Worm (Caenorhabditis elegans) whole organism, L4 larva: ENCODE measurements around the gene aqp-7.

Experiments
- F10B5.3 ChIP-seq: sonication (generic microtip); optimal IDR thresholded peaks from 2 replicates; lab custom pipeline; 2016; ENCODE audit warnings: mild to moderate bottlenecking, missing genetic modification characterization, missing compliant biosample characterization
- F26F4.8 ChIP-seq: fragments of 200-800 bp; sonication (Bioruptor generic); conservative IDR thresholded peaks from 2 replicates; pipeline ENCODE4 v1.3.6; 2022; ENCODE audit warnings: missing genetic modification characterization, missing compliant biosample characterization
- F44E2.7 ChIP-seq: fragments of 200-800 bp; sonication (Bioruptor generic); IDR thresholded peaks from 2 replicates; pipeline ENCODE4 v2.1.2; 2022; ENCODE audit warnings: missing genetic modification characterization, missing compliant biosample characterization
- Y48G9A.11 ChIP-seq: fragments of 200-800 bp; sonication (Bioruptor generic); IDR thresholded peaks from 2 replicates; pipeline ENCODE4 v1.3.6; 2022; ENCODE audit warnings: missing genetic modification reagents, missing genetic modification characterization, missing compliant biosample characterization
- ZK337.2 ChIP-seq: fragments of 200-800 bp; sonication (Bioruptor generic); IDR thresholded peaks from 2 replicates; pipeline ENCODE4 v1.3.6; 2022; ENCODE audit warnings: missing genetic modification reagents, missing genetic modification characterization, missing compliant biosample characterization
- aha-1 ChIP-seq: fragments of 150-350 bp; peaks from one replicate; lab custom pipeline; 2014; ENCODE audit warnings: missing biosample characterization, missing genetic modification characterization
- arid-1 ChIP-seq: fragments of 200-800 bp; sonication (Bioruptor generic); conservative IDR thresholded peaks from 2 replicates; pipeline ENCODE4 v1.3.6; 2022; ENCODE audit warnings: missing genetic modification reagents, missing genetic modification characterization, missing compliant biosample characterization
- attf-4 ChIP-seq: sonication (generic microtip); optimal IDR thresholded peaks from 3 replicates; lab custom pipeline; 2017; ENCODE audit warnings: missing biosample characterization, missing genetic modification characterization
- ceh-20 ChIP-seq: fragments of 200-800 bp; sonication (Bioruptor generic); IDR thresholded peaks from 2 replicates; pipeline ENCODE4 v1.3.6; 2022; ENCODE audit warnings: missing genetic modification reagents, missing genetic modification characterization, missing compliant biosample characterization
- ceh-44 ChIP-seq: fragments of 200-800 bp; sonication (Bioruptor generic); IDR thresholded peaks from 2 replicates; pipeline ENCODE4 v1.3.6; 2022; ENCODE audit warnings: missing genetic modification reagents, missing genetic modification characterization, missing compliant biosample characterization
- ces-1 ChIP-seq: fragments of 150-350 bp; sonication (generic microtip); optimal IDR thresholded peaks from 4 replicates; lab custom pipeline; 2014; ENCODE audit warnings: missing biosample characterization, missing genetic modification reagents, missing genetic modification characterization
- daf-16 ChIP-seq, 3 experiments: sonication (generic microtip); optimal IDR thresholded peaks; 2 replicates each; lab custom pipeline; 2016 to 2017; ENCODE audit warnings: missing genetic modification characterization in 3 of 3, missing genetic modification reagents in 3 of 3, mild to moderate bottlenecking in 2 of 3, missing compliant biosample characterization in 2 of 3, missing biosample characterization in 1 of 3, moderate library complexity in 1 of 3
- daf-19 ChIP-seq: fragments of 200-800 bp; sonication (Bioruptor generic); conservative IDR thresholded peaks from 2 replicates; pipeline ENCODE4 v1.3.6; 2022; ENCODE audit warnings: missing genetic modification characterization, missing compliant biosample characterization
- daf-8 ChIP-seq: fragments of 200-800 bp; sonication (Bioruptor generic); IDR thresholded peaks from 2 replicates; pipeline ENCODE4 v1.3.6; 2022; ENCODE audit warnings: missing genetic modification characterization, missing compliant biosample characterization
- dmd-6 ChIP-seq: fragments of 200-800 bp; sonication (Bioruptor generic); IDR thresholded peaks from 2 replicates; pipeline ENCODE4 v1.3.6; 2022; ENCODE audit warnings: missing genetic modification reagents, missing genetic modification characterization, missing compliant biosample characterization
- dmd-9 ChIP-seq: fragments of 200-800 bp; sonication (Bioruptor generic); IDR thresholded peaks from 2 replicates; pipeline ENCODE4 v1.3.6; 2022; ENCODE audit warnings: missing genetic modification reagents, missing genetic modification characterization, missing compliant biosample characterization
- fos-1 ChIP-seq: fragments of 150-350 bp; optimal IDR thresholded peaks from 2 replicates; lab custom pipeline; 2014; ENCODE audit warnings: missing biosample characterization, missing genetic modification characterization
- hlh-11 ChIP-seq: fragments of 200-800 bp; sonication (Bioruptor generic); optimal IDR thresholded peaks from 2 replicates; lab custom pipeline; 2018; ENCODE audit warnings: mild to moderate bottlenecking, missing genetic modification characterization, missing compliant biosample characterization
- hlh-30 ChIP-seq: sonication (generic microtip); optimal IDR thresholded peaks from 2 replicates; lab custom pipeline; 2017; ENCODE audit warnings: antibody characterized with exemption, mild to moderate bottlenecking, missing genetic modification characterization, missing compliant biosample characterization; ENCODE audit not compliant: insufficient read depth
- hmg-1.1 ChIP-seq: fragments of 200-800 bp; sonication (Bioruptor generic); IDR thresholded peaks from 2 replicates; pipeline ENCODE4 v1.3.6; 2022; ENCODE audit warnings: missing genetic modification reagents, missing genetic modification characterization, missing compliant biosample characterization
- lin-29 ChIP-seq: fragments of 200-800 bp; sonication (Bioruptor generic); IDR thresholded peaks from 2 replicates; pipeline ENCODE4 v1.3.6; 2022; ENCODE audit warnings: missing genetic modification reagents, missing genetic modification characterization, missing compliant biosample characterization
- lir-3 ChIP-seq: sonication (generic microtip); optimal IDR thresholded peaks from 2 replicates; lab custom pipeline; 2016; ENCODE audit warnings: mild to moderate bottlenecking, missing genetic modification characterization, missing compliant biosample characterization
- madf-9 ChIP-seq: fragments of 200-800 bp; sonication (Bioruptor generic); conservative IDR thresholded peaks from 2 replicates; pipeline ENCODE4 v1.3.6; 2022; ENCODE audit warnings: missing genetic modification reagents, missing genetic modification characterization, missing compliant biosample characterization
- mep-1 ChIP-seq: fragments of 150-350 bp; sonication (generic microtip); optimal IDR thresholded peaks from 3 replicates; lab custom pipeline; 2014; ENCODE audit warnings: missing biosample characterization, missing genetic modification characterization
- mes-2 ChIP-seq: sonication (generic microtip); optimal IDR thresholded peaks from 2 replicates; lab custom pipeline; 2016; ENCODE audit warnings: missing genotype, mild to moderate bottlenecking, missing genetic modification characterization, missing compliant biosample characterization; ENCODE audit not compliant: poor library complexity, severe bottlenecking
- mxl-3 ChIP-seq: fragments of 200-800 bp; sonication (Bioruptor generic); optimal IDR thresholded peaks from 2 replicates; lab custom pipeline; 2018; ENCODE audit warnings: mild to moderate bottlenecking, missing genetic modification characterization, missing compliant biosample characterization
- nhr-10 ChIP-seq: fragments of 150-350 bp; optimal IDR thresholded peaks from 2 replicates; lab custom pipeline; 2014; ENCODE audit warnings: missing biosample characterization, missing genetic modification characterization
- nhr-237 ChIP-seq: sonication (generic microtip); optimal IDR thresholded peaks from 2 replicates; lab custom pipeline; 2017; ENCODE audit warnings: missing biosample characterization, missing genetic modification characterization
- nhr-25 ChIP-seq: sonication (generic microtip); optimal IDR thresholded peaks from 2 replicates; lab custom pipeline; 2017; ENCODE audit warnings: missing genetic modification characterization, mild to moderate bottlenecking, missing compliant biosample characterization, antibody characterized with exemption, moderate library complexity, borderline replicate concordance; ENCODE audit not compliant: insufficient read depth
- nhr-28 ChIP-seq: fragments of 150-350 bp; optimal IDR thresholded peaks from 2 replicates; lab custom pipeline; 2014; ENCODE audit warnings: missing biosample characterization, missing genetic modification characterization
- nhr-41 ChIP-seq: fragments of 200-800 bp; sonication (Bioruptor generic); IDR thresholded peaks from 2 replicates; pipeline ENCODE4 v1.3.6; 2022; ENCODE audit warnings: missing genetic modification reagents, missing genetic modification characterization, missing compliant biosample characterization
- nhr-76 ChIP-seq: fragments of 150-350 bp; optimal IDR thresholded peaks from 2 replicates; lab custom pipeline; 2014; ENCODE audit warnings: missing biosample characterization, missing genetic modification characterization
- nhr-77 ChIP-seq: fragments of 150-350 bp; optimal IDR thresholded peaks from 2 replicates; lab custom pipeline; 2014; ENCODE audit warnings: missing biosample characterization, missing genetic modification characterization
- pha-4 ChIP-seq, 2 experiments: fragments of 150-350 bp in 1 of 2; fragments of 200-800 bp in 1 of 2; sonication (Bioruptor generic) in 1 of 2; IDR thresholded peaks in 1 of 2; optimal IDR thresholded peaks in 1 of 2; 2 replicates each; pipeline versions ENCODE4 v1.3.6 to Lab custom; 2014 to 2022; ENCODE audit warnings: missing genetic modification characterization in 2 of 2, missing genetic modification reagents in 2 of 2, missing biosample characterization in 1 of 2, missing compliant biosample characterization in 1 of 2
- pqm-1 ChIP-seq: sonication (generic microtip); optimal IDR thresholded peaks from 2 replicates; lab custom pipeline; 2017; ENCODE audit warnings: missing biosample characterization, missing genetic modification characterization
- rbr-2 ChIP-seq: sonication (generic microtip); optimal IDR thresholded peaks from 2 replicates; lab custom pipeline; 2016; ENCODE audit warnings: missing genotype, missing genetic modification characterization, missing compliant biosample characterization
- set-16 ChIP-seq: fragments of 200-800 bp; sonication (Bioruptor generic); IDR thresholded peaks from 2 replicates; pipeline ENCODE4 v1.3.6; 2022; ENCODE audit warnings: missing genetic modification reagents, missing genetic modification characterization, missing compliant biosample characterization
- skn-1 ChIP-seq: fragments of 150-350 bp; optimal IDR thresholded peaks from 2 replicates; lab custom pipeline; 2014; ENCODE audit warnings: missing biosample characterization, missing genetic modification characterization
- snpc-1.2 ChIP-seq: fragments of 200-800 bp; sonication (Bioruptor generic); IDR thresholded peaks from 2 replicates; pipeline ENCODE4 v1.3.6; 2022; ENCODE audit warnings: missing genetic modification reagents, missing genetic modification characterization, missing compliant biosample characterization
- snpc-4 ChIP-seq: fragments of 150-350 bp; optimal IDR thresholded peaks from 2 replicates; lab custom pipeline; 2014; ENCODE audit warnings: missing biosample characterization, missing genetic modification characterization
- spr-3 ChIP-seq: fragments of 200-800 bp; sonication (Bioruptor generic); optimal IDR thresholded peaks from 2 replicates; lab custom pipeline; 2018; ENCODE audit warnings: mild to moderate bottlenecking, missing genetic modification characterization, missing compliant biosample characterization
- tag-97 ChIP-seq: fragments of 200-800 bp; sonication (Bioruptor generic); IDR thresholded peaks from 2 replicates; pipeline ENCODE4 v1.3.6; 2022; ENCODE audit warnings: missing genetic modification characterization, missing compliant biosample characterization
- vab-7 ChIP-seq: fragments of 200-800 bp; sonication (Bioruptor generic); IDR thresholded peaks from 2 replicates; pipeline ENCODE4 v1.3.6; 2022; ENCODE audit warnings: missing genetic modification reagents, missing genetic modification characterization, missing compliant biosample characterization
- zag-1 ChIP-seq: fragments of 150-350 bp; optimal IDR thresholded peaks from 2 replicates; lab custom pipeline; 2014; ENCODE audit warnings: missing biosample characterization, missing genetic modification characterization
- zip-2 ChIP-seq: fragments of 150-350 bp; optimal IDR thresholded peaks from 2 replicates; lab custom pipeline; 2014; ENCODE audit warnings: missing biosample characterization, missing genetic modification characterization
- ztf-11 ChIP-seq: fragments of 150-350 bp; optimal IDR thresholded peaks from 2 replicates; lab custom pipeline; 2014; ENCODE audit warnings: missing biosample characterization, missing genetic modification characterization

The aqp-7 gene

DNA sequence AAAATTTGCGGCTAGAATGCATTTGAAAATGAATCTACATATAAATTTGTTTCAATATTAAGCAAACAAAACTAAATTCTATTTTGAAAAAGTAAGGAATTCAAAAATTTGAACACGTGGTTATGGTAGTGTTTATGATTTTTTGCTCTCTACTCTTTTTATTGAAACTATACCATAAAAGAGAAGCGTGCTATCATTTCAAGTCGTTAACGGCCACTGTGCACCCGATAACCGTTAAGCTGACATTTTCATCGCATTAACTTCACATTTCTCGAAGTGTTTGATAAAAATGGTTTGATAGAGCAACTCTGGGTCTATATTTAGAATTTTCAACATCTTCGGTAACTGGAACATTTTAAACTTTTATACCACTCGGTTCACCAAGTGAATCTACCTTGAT, 29.9 kb downstream of the aqp-7 start, which contains the start of gene twk-26 (continued):
- TF ChIP-seq mep-1 = no peak
- no peak for TF ChIP-seq madf-9 (GFP tag; lab: Robert Waterston, UW)
- no peak for TF ChIP-seq F26F4.8 (GFP tag; lab: Robert Waterston, UW)
- TF ChIP-seq skn-1 (tag; lab: Kevin White, UChicago) = no peak
- peak; percentile 39 for TF ChIP-seq dmd-6 (GFP tag; lab: Robert Waterston, UW)
- TF ChIP-seq attf-4 (tag; lab: Kevin White, UChicago) = no peak
- TF ChIP-seq vab-7 (GFP tag; lab: Robert Waterston, UW) = no peak
- TF ChIP-seq daf-16 (GFP tag; optimal IDR thresholded peaks at IDR 0.05; lab: Kevin White, UChicago) = no peak
- peak; percentile 69 for TF ChIP-seq daf-16 (tag; optimal IDR thresholded peaks at IDR 0.05; lab: Kevin White, UChicago)
- TF ChIP-seq aha-1 = peak; percentile 29
- no peak for TF ChIP-seq zip-2 (tag; lab: Kevin White, UChicago)
- TF ChIP-seq hmg-1.1 = no peak
- TF ChIP-seq ces-1 (GFP tag; lab: Kevin White, UChicago) = no peak
- peak; percentile 22 for TF ChIP-seq nhr-28 (tag; lab: Kevin White, UChicago)
- TF ChIP-seq F10B5.3 (tag; lab: Kevin White, UChicago) = no peak
- TF ChIP-seq nhr-237 (tag; lab: Kevin White, UChicago) = no peak
- TF ChIP-seq hlh-11 (tag; lab: Kevin White, UChicago) = peak; percentile 47
- no peak for TF ChIP-seq daf-8 (GFP tag; lab: Robert Waterston, UW)
- TF ChIP-seq ceh-44 (GFP tag; lab: Robert Waterston, UW) = no peak
- no peak for TF ChIP-seq fos-1 (tag; lab: Kevin White, UChicago)
- TF ChIP-seq ztf-11 (tag; lab: Kevin White, UChicago) = no peak
- no peak for TF ChIP-seq ZK337.2 (GFP tag; lab: Robert Waterston, UW)
- TF ChIP-seq mes-2 (tag; lab: Kevin White, UChicago) = no peak
- TF ChIP-seq mxl-3 (GFP tag; lab: Kevin White, UChicago) = peak; percentile 25

DNA sequence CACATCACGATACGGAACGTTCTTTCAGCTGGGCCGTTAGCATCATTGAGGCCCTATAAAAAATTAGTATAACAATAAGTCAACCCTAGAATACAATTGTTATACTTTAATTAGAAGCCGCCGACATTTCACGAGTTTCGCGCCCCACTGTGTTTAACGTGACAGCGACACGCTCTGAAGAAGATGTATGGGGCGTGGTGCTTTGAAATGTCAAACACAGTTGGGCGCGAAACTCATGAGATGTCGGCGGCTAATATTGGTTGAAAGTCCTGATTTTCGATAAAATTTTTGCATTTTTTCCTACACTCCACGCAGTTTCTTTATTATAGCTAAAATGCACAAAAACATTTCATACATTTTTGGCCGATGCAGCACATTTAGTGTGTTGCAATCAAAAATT, 31.2 kb downstream of the aqp-7 start:
- TF ChIP-seq F44E2.7 (no peak), dmd-9 (GFP tag; lab: Robert Waterston, UW) (no peak), daf-16 (GFP tag; optimal IDR thresholded peaks at IDR 0.05; lab: Kevin White, UChicago) (no peak), daf-16 (tag; optimal IDR thresholded peaks at IDR 0.05; lab: Kevin White, UChicago) (no peak), nhr-10 (tag; lab: Kevin White, UChicago) (no peak), zag-1 (tag; lab: Kevin White, UChicago) (no peak), spr-3 (no peak), nhr-77 (no peak), pha-4 (GFP tag; IDR thresholded peaks at IDR 0.05; lab: Robert Waterston, UW) (no peak), pha-4 (tag; optimal IDR thresholded peaks at IDR 0.05; lab: Kevin White, UChicago) (no peak)

DNA sequence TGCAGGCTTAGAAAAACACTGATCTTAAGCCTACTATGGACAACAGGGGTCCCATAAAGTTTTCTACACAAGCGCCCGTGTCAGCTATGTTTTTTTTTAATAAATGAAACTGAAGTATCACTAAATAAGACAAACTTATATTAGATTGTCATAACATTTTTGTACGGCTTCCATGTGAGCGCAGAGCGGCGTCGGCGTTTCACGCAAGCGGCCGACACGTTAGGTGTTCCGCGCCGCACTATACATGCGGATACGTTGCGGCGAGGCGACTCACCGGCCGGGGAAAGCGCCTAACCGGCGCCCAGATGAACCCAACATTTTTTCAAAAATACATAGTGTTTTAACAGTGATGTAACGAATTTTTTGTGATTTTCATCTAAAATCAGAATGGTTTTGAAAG, 32.8 kb downstream of the aqp-7 start:
- no peak for TF ChIP-seq rbr-2 (tag; lab: Kevin White, UChicago)
- no peak for TF ChIP-seq hlh-30
- TF ChIP-seq set-16 = peak; percentile 46; the same call in 1 of the 2 replicates
- TF ChIP-seq snpc-1.2 (GFP tag; lab: Robert Waterston, UW) = 0 out of 2 replicates have a peak, but pooled peaks have one; percentile 25
- TF ChIP-seq hmg-1.1 = no peak
- no peak for TF ChIP-seq nhr-10 (tag; lab: Kevin White, UChicago)

DNA sequence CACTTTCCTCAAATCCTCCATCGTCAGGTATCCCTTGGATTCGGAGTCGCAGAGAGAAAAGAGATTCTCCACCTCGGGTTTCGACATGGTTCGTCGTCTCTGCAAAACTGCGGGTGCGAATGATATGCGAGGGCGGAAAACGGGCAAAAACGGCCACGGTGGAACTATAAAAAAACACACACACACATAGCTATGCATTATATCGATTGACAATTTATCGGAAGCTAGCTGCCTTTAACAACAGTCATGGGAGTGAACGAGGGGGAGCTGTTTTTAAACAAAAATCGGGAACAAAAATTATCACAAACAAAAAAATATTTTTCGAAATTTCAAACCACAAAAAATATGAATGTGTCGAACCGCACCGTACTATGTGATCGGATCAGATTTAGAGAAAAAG, 34.4 kb downstream of the aqp-7 start, which contains the start of gene rsef-1:
Gene rsef-1 (minus strand): TSS at position 101 of the 400 bp plus-strand sequence.
- TF ChIP-seq nhr-28 (tag; lab: Kevin White, UChicago) = no peak
- TF ChIP-seq pqm-1 (tag; lab: Kevin White, UChicago) = no peak
- no peak for TF ChIP-seq zip-2 (tag; lab: Kevin White, UChicago)
- no peak for TF ChIP-seq nhr-76
- TF ChIP-seq hlh-30 = no peak
- no peak for TF ChIP-seq ceh-20
- TF ChIP-seq snpc-4 (tag; lab: Kevin White, UChicago) = no peak
- TF ChIP-seq lin-29 (GFP tag; lab: Robert Waterston, UW) = no peak
- no peak for TF ChIP-seq Y48G9A.11 (GFP tag; lab: Robert Waterston, UW)
- TF ChIP-seq nhr-41 = no peak
- no peak for TF ChIP-seq daf-19 (GFP tag; lab: Robert Waterston, UW)
- TF ChIP-seq set-16 = no peak
- TF ChIP-seq arid-1 = no peak
- no peak for TF ChIP-seq dmd-6 (GFP tag; lab: Robert Waterston, UW)
- no peak for TF ChIP-seq ZK337.2 (GFP tag; lab: Robert Waterston, UW)
- TF ChIP-seq lir-3 = no peak
- no peak for TF ChIP-seq nhr-25
- no peak for TF ChIP-seq skn-1 (tag; lab: Kevin White, UChicago)
- TF ChIP-seq tag-97 (GFP tag; lab: Robert Waterston, UW) = no peak
- TF ChIP-seq, all 104 proteins: peak for 0
